Fruit fly (Drosophila melanogaster): ENCODE results near the gene form3.

The form3 gene

dm6 chr3L:7094020-7094419 is 598 bp upstream of the form3 start:
- TF ChIP-seq CG11617 (GFP tag; optimal IDR thresholded peaks at IDR 0.05) (no peak), Hr96 (GFP tag; optimal IDR thresholded peaks at IDR 0.05) (no peak), ovo (GFP tag; optimal IDR thresholded peaks at IDR 0.05) (no peak), bab1 (GFP tag; optimal IDR thresholded peaks at IDR 0.05) (no peak), CG14711 (tag; optimal IDR thresholded peaks at IDR 0.05) (no peak), CG12768 (GFP tag; optimal IDR thresholded peaks at IDR 0.05) (no peak), CG1620 (GFP tag; optimal IDR thresholded peaks at IDR 0.05) (no peak), toe (GFP tag; optimal IDR thresholded peaks at IDR 0.05) (no peak), CG33017 (tag; optimal IDR thresholded peaks at IDR 0.05) (no peak), cic (GFP tag; optimal IDR thresholded peaks at IDR 0.05) (no peak), pad (GFP tag; optimal IDR thresholded peaks at IDR 0.05) (no peak), tj (GFP tag; optimal IDR thresholded peaks at IDR 0.05) (no peak), Crg-1 (GFP tag; optimal IDR thresholded peaks at IDR 0.05) (no peak)

DNA sequence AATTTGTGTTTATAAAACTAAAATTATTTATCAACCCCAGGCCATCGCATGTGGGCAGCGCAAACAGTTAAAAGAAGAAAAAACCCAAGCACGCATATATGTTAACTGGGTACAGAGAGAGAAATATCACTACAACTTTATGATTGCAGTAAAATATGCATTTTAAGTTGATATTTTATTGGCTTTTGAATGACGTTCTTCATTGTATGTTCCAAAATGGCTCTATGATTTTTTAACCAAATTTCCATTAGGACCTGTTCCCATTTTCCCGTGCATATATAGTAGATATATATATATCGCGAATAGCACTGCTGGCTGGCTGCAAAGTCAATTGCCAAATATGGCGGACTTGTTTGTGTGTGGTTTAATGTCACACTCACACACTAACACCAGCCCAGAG is 1.9 kb downstream of the form3 start:
- TF ChIP-seq kay (GFP tag; ENCODE audit: borderline replicate concordance), result peak; percentile 18
- TF ChIP-seq CG12768 (GFP tag; optimal IDR thresholded peaks at IDR 0.05), result no peak

dm6 chr3L:7103941-7104340 is 9.3 kb downstream of the form3 start:
- TF ChIP-seq toe (GFP tag; optimal IDR thresholded peaks at IDR 0.05), result no peak
- no peak for TF ChIP-seq Clk (GFP tag; optimal IDR thresholded peaks at IDR 0.05)
- TF ChIP-seq CG12768 (GFP tag; optimal IDR thresholded peaks at IDR 0.05), result no peak

- no peak for TF ChIP-seq CG14711 (tag; optimal IDR thresholded peaks at IDR 0.05)
- TF ChIP-seq Hr96 (GFP tag; optimal IDR thresholded peaks at IDR 0.05), result no peak
- TF ChIP-seq cic (GFP tag; optimal IDR thresholded peaks at IDR 0.05), result no peak
- TF ChIP-seq bab1 (GFP tag; optimal IDR thresholded peaks at IDR 0.05), result no peak
- no peak for TF ChIP-seq cnc (optimal IDR thresholded peaks at IDR 0.05)
- TF ChIP-seq Clk (GFP tag; optimal IDR thresholded peaks at IDR 0.05), result no peak
- no peak for TF ChIP-seq Mnt (GFP tag; optimal IDR thresholded peaks at IDR 0.05)
- no peak for TF ChIP-seq Crg-1 (GFP tag; optimal IDR thresholded peaks at IDR 0.05)
- TF ChIP-seq ovo (GFP tag; optimal IDR thresholded peaks at IDR 0.05), result no peak
- no peak for TF ChIP-seq CG5204 (GFP tag; optimal IDR thresholded peaks at IDR 0.05)
- TF ChIP-seq tj (GFP tag; optimal IDR thresholded peaks at IDR 0.05), result no peak
- TF ChIP-seq pad (GFP tag; optimal IDR thresholded peaks at IDR 0.05), result no peak
- TF ChIP-seq CG7101 (tag; optimal IDR thresholded peaks at IDR 0.05), result no peak
- TF ChIP-seq CG11617 (GFP tag; optimal IDR thresholded peaks at IDR 0.05), result no peak
- TF ChIP-seq CG12768 (GFP tag; optimal IDR thresholded peaks at IDR 0.05), result no peak
- TF ChIP-seq CG1620 (GFP tag; optimal IDR thresholded peaks at IDR 0.05), result no peak
- no peak for TF ChIP-seq CG33017 (tag; optimal IDR thresholded peaks at IDR 0.05)
Observed at dm6 chr3L:7104485-7104884, 9.9 kb downstream of the form3 start.

DNA sequence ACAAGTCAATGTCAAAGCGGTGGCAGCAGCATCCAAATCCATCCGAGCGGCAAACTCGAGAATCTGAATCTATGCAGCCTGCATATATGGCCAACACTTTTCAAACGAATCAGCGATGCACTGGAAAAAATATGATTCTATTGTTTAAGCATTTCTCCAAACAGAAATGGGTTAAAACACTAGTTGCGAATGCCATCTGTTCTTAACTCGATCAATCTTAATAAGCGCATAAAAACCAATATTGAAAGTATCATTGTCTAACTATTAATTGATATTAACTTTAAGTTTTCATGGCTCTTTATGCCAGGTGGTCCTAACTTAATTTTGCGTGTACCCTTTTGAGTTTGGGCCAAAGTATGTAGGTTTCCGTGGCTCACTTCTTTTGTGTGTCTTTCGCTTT is 11.1 kb downstream of the form3 start:
- no peak for TF ChIP-seq ovo (GFP tag; optimal IDR thresholded peaks at IDR 0.05)
- no peak for TF ChIP-seq toe (GFP tag; optimal IDR thresholded peaks at IDR 0.05)
- TF ChIP-seq CG12768 (GFP tag; optimal IDR thresholded peaks at IDR 0.05), result no peak
- no peak for TF ChIP-seq CG1620 (GFP tag; optimal IDR thresholded peaks at IDR 0.05)
- no peak for TF ChIP-seq kay (GFP tag; ENCODE audit: borderline replicate concordance)
- TF ChIP-seq CG33017 (tag; optimal IDR thresholded peaks at IDR 0.05), result no peak
- TF ChIP-seq Hr96 (GFP tag; optimal IDR thresholded peaks at IDR 0.05), result no peak
- TF ChIP-seq CG7045 (GFP tag; optimal IDR thresholded peaks at IDR 0.05), result no peak
- no peak for TF ChIP-seq CG14711 (tag; optimal IDR thresholded peaks at IDR 0.05)
- TF ChIP-seq CG7101 (tag; optimal IDR thresholded peaks at IDR 0.05), result no peak
- TF ChIP-seq CG11617 (GFP tag; optimal IDR thresholded peaks at IDR 0.05), result no peak
- no peak for TF ChIP-seq cic (GFP tag; optimal IDR thresholded peaks at IDR 0.05)
- no peak for TF ChIP-seq tj (GFP tag; optimal IDR thresholded peaks at IDR 0.05)

dm6 chr3L:7113010-7113409 is 18.4 kb downstream of the form3 start:
- TF ChIP-seq Mnt (GFP tag; optimal IDR thresholded peaks at IDR 0.05), result no peak
- TF ChIP-seq cic (GFP tag; optimal IDR thresholded peaks at IDR 0.05), result no peak
- TF ChIP-seq cnc (optimal IDR thresholded peaks at IDR 0.05), result no peak
- no peak for TF ChIP-seq toe (GFP tag; optimal IDR thresholded peaks at IDR 0.05)
- no peak for TF ChIP-seq Hr96 (GFP tag; optimal IDR thresholded peaks at IDR 0.05)
- no peak for TF ChIP-seq CG7045 (GFP tag; optimal IDR thresholded peaks at IDR 0.05)
- TF ChIP-seq tj (GFP tag; optimal IDR thresholded peaks at IDR 0.05), result no peak
- TF ChIP-seq Clk (GFP tag; optimal IDR thresholded peaks at IDR 0.05), result no peak

DNA sequence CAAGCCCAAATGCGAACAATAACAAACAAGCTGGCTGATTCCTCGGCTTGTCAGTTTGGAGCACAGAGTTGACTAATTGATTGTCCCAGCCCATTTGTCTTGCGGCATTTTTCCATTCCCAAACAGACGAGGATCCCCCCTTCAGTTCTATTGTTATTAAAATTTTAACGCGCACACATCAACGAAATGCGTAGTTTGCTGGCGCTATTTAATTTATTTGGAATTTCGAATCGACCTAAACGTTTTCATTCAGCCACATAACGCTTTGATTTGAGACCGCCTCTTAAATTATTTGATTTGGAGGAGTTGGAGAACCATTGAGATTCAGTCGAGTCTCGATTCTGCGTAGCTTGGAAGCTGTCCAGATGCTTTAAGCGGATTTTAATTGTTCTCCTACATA is 21.3 kb downstream of the form3 start:
- TF ChIP-seq kay (GFP tag; ENCODE audit: borderline replicate concordance) (no peak), CG33017 (tag; optimal IDR thresholded peaks at IDR 0.05) (no peak), CG14711 (tag; optimal IDR thresholded peaks at IDR 0.05) (no peak), ovo (GFP tag; optimal IDR thresholded peaks at IDR 0.05) (no peak), CG7045 (GFP tag; optimal IDR thresholded peaks at IDR 0.05) (no peak), cic (GFP tag; optimal IDR thresholded peaks at IDR 0.05) (no peak), Crg-1 (GFP tag; optimal IDR thresholded peaks at IDR 0.05) (no peak), Clk (GFP tag; optimal IDR thresholded peaks at IDR 0.05) (no peak), bab1 (GFP tag; optimal IDR thresholded peaks at IDR 0.05) (no peak), CG1620 (GFP tag; optimal IDR thresholded peaks at IDR 0.05) (no peak), CG5204 (GFP tag; optimal IDR thresholded peaks at IDR 0.05) (no peak), tj (GFP tag; optimal IDR thresholded peaks at IDR 0.05) (no peak), cnc (optimal IDR thresholded peaks at IDR 0.05) (no peak), CG7101 (tag; optimal IDR thresholded peaks at IDR 0.05) (no peak), Hr96 (GFP tag; optimal IDR thresholded peaks at IDR 0.05) (no peak), Mnt (GFP tag; optimal IDR thresholded peaks at IDR 0.05) (no peak), toe (GFP tag; optimal IDR thresholded peaks at IDR 0.05) (no peak), CG12768 (GFP tag; optimal IDR thresholded peaks at IDR 0.05) (no peak), pad (GFP tag; optimal IDR thresholded peaks at IDR 0.05) (no peak), CG11617 (GFP tag; optimal IDR thresholded peaks at IDR 0.05) (no peak)
